Fruit fly (Drosophila melanogaster) whole organism, embryonic: Measurements from ENCODE around the gene Ir68b.
A peak's percentile ranks its signal among the peaks of the same experiment; 100 is the strongest.

Source experiments
- Adf1 ChIP-seq: fragments of 200-800 bp; sonication (Bioruptor generic); IDR thresholded peaks from 2 replicates; pipeline ENCODE4 v1.3.6; 2022; ENCODE audit warnings: missing biosample characterization, missing genetic modification characterization
- Aef1 ChIP-seq: fragments of 200-800 bp; sonication (Bioruptor generic); IDR thresholded peaks from 3 replicates; pipeline ENCODE4 v1.3.6; 2022; ENCODE audit warnings: missing biosample characterization, missing genetic modification characterization
- Awh ChIP-seq: fragments of 200-800 bp; sonication (Bioruptor generic); IDR thresholded peaks from 2 replicates; pipeline ENCODE4, ENCODE4 v1.3.6; 2022; ENCODE audit warnings: missing biosample characterization, missing genetic modification characterization
- CG10462 ChIP-seq: fragments of 200-800 bp; sonication (Bioruptor generic); optimal IDR thresholded peaks from 2 replicates; lab custom pipeline; 2016; ENCODE audit warnings: missing biosample characterization, missing genetic modification characterization
- CG10543 ChIP-seq: fragments of 200-800 bp; sonication (Bioruptor generic); optimal IDR thresholded peaks from 3 replicates; lab custom pipeline; 2017; ENCODE audit warnings: missing biosample characterization, mild to moderate bottlenecking, missing genetic modification characterization, moderate library complexity
- CG11504 ChIP-seq: fragments of 200-800 bp; sonication (Bioruptor generic); optimal IDR thresholded peaks from 3 replicates; lab custom pipeline; 2019; ENCODE audit warnings: missing biosample characterization, mild to moderate bottlenecking, missing genetic modification characterization, moderate library complexity
- CG12104 ChIP-seq: fragments of 200-800 bp; sonication (Bioruptor generic); optimal IDR thresholded peaks from 3 replicates; lab custom pipeline; 2016; ENCODE audit warnings: missing biosample characterization, missing genetic modification characterization
- CG12659 ChIP-seq: fragments of 200-800 bp; sonication (Bioruptor generic); optimal IDR thresholded peaks from 3 replicates; lab custom pipeline; 2017; ENCODE audit warnings: mild to moderate bottlenecking, missing biosample characterization, missing genetic modification reagents, missing genetic modification characterization
- CG13287 ChIP-seq: fragments of 200-800 bp; sonication (Bioruptor generic); IDR thresholded peaks from 2 replicates; pipeline ENCODE4 v1.3.6; 2022; ENCODE audit warnings: missing biosample characterization, missing genetic modification characterization; ENCODE audit not compliant: partially characterized antibody
- CG14014 ChIP-seq: fragments of 200-800 bp; sonication (Bioruptor generic); IDR thresholded peaks from 2 replicates; pipeline ENCODE4 v1.3.6; 2022; ENCODE audit warnings: missing biosample characterization, missing genetic modification characterization
- CG15269 ChIP-seq: fragments of 200-800 bp; sonication (Bioruptor generic); optimal IDR thresholded peaks from 2 replicates; lab custom pipeline; 2018; ENCODE audit warnings: missing biosample characterization, mild to moderate bottlenecking, missing genetic modification characterization, moderate library complexity
- CG18764 ChIP-seq: fragments of 200-800 bp; sonication (Bioruptor generic); optimal IDR thresholded peaks from 3 replicates; lab custom pipeline; 2016; ENCODE audit warnings: missing biosample characterization, missing genetic modification characterization
- CG2120 ChIP-seq: fragments of 200-800 bp; sonication (Bioruptor generic); optimal IDR thresholded peaks from 3 replicates; lab custom pipeline; 2016; ENCODE audit warnings: missing biosample characterization, missing genetic modification characterization
- CG2199 ChIP-seq: fragments of 200-800 bp; sonication (Bioruptor generic); IDR thresholded peaks from 3 replicates; pipeline ENCODE4 v1.3.6; 2022; ENCODE audit warnings: missing biosample characterization, missing genetic modification characterization
- CG31365 ChIP-seq: fragments of 200-800 bp; sonication (Bioruptor generic); optimal IDR thresholded peaks from 2 replicates; lab custom pipeline; 2018; ENCODE audit warnings: missing biosample characterization, mild to moderate bottlenecking, missing genetic modification characterization
- CG3726 ChIP-seq: fragments of 200-800 bp; sonication (Bioruptor generic); IDR thresholded peaks from 3 replicates; pipeline ENCODE4, ENCODE4 v1.3.6; 2022; ENCODE audit warnings: missing biosample characterization, missing genetic modification characterization
- CG7745 ChIP-seq: fragments of 200-800 bp; sonication (Bioruptor generic); optimal IDR thresholded peaks from 2 replicates; lab custom pipeline; 2018; ENCODE audit warnings: missing biosample characterization, mild to moderate bottlenecking, missing genetic modification characterization, moderate library complexity
- CG8281 ChIP-seq: fragments of 200-800 bp; sonication (Bioruptor generic); optimal IDR thresholded peaks from 2 replicates; lab custom pipeline; 2018; ENCODE audit warnings: missing biosample characterization, mild to moderate bottlenecking, missing genetic modification characterization, moderate library complexity
- CG8924 ChIP-seq: fragments of 200-800 bp; optimal IDR thresholded peaks from 3 replicates; lab custom pipeline; 2019; ENCODE audit warnings: missing biosample characterization, mild to moderate bottlenecking, missing genetic modification characterization, moderate library complexity
- CG9609 ChIP-seq: fragments of 200-800 bp; sonication (Bioruptor generic); optimal IDR thresholded peaks from 3 replicates; lab custom pipeline; 2016; ENCODE audit warnings: missing biosample characterization, missing genetic modification characterization
- CkIIα-i1 ChIP-seq: fragments of 200-800 bp; sonication (Bioruptor generic); IDR thresholded peaks from 2 replicates; pipeline ENCODE4 v1.3.6; 2022; ENCODE audit warnings: missing biosample characterization, missing genetic modification characterization
- CoRest ChIP-seq: fragments of 200-800 bp; sonication (Bioruptor generic); optimal IDR thresholded peaks from 3 replicates; lab custom pipeline; 2018; ENCODE audit warnings: missing biosample characterization, mild to moderate bottlenecking, missing genetic modification characterization, moderate library complexity
- D19A ChIP-seq: fragments of 200-800 bp; optimal IDR thresholded peaks from 3 replicates; lab custom pipeline; 2019; ENCODE audit warnings: missing biosample characterization, mild to moderate bottlenecking, missing genetic modification characterization, moderate library complexity
- Elba2 ChIP-seq: fragments of 200-800 bp; sonication (Bioruptor generic); optimal IDR thresholded peaks from 3 replicates; lab custom pipeline; 2016; ENCODE audit warnings: missing biosample characterization, missing genetic modification characterization
- Fer2 ChIP-seq: fragments of 200-800 bp; sonication (Bioruptor generic); optimal IDR thresholded peaks from 2 replicates; lab custom pipeline; 2018; ENCODE audit warnings: missing biosample characterization, mild to moderate bottlenecking, missing genetic modification characterization, moderate library complexity
- Hr3 ChIP-seq: fragments of 200-800 bp; sonication (Bioruptor generic); optimal IDR thresholded peaks from 3 replicates; lab custom pipeline; 2016; ENCODE audit warnings: missing biosample characterization, missing genetic modification characterization
- Jarid2 ChIP-seq: fragments of 200-800 bp; sonication (Bioruptor generic); optimal IDR thresholded peaks from 3 replicates; lab custom pipeline; 2017; ENCODE audit warnings: mild to moderate bottlenecking, missing biosample characterization, missing genetic modification reagents, missing genetic modification characterization
- MTF-1 ChIP-seq: fragments of 200-800 bp; sonication (Bioruptor generic); optimal IDR thresholded peaks from 2 replicates; lab custom pipeline; 2018; ENCODE audit warnings: missing biosample characterization, mild to moderate bottlenecking, missing genetic modification characterization, borderline replicate concordance
- Max ChIP-seq: fragments of 200-800 bp; sonication (Bioruptor generic); optimal IDR thresholded peaks from 2 replicates; lab custom pipeline; 2016; ENCODE audit warnings: missing biosample characterization, mild to moderate bottlenecking, missing genetic modification characterization
- Med ChIP-seq: fragments of 200-800 bp; sonication (Bioruptor generic); peaks from one replicate; lab custom pipeline; 2016; ENCODE audit warnings: missing biosample characterization, missing genetic modification characterization, mild to moderate bottlenecking, inconsistent platforms, moderate library complexity
- Pdp1 ChIP-seq, 2 experiments: fragments of 200-800 bp; sonication (Bioruptor generic); optimal IDR thresholded peaks; 3 replicates each; lab custom pipeline; 2016; ENCODE audit warnings: missing biosample characterization in 2 of 2, missing genetic modification characterization in 2 of 2, mild to moderate bottlenecking in 1 of 2, moderate library complexity in 1 of 2
- Scr ChIP-seq: fragments of 200-800 bp; sonication (Bioruptor generic); IDR thresholded peaks from 2 replicates; pipeline ENCODE4 v1.3.6; 2022; ENCODE audit warnings: missing biosample characterization, missing genetic modification characterization; ENCODE audit not compliant: partially characterized antibody
- TFAM ChIP-seq: fragments of 200-800 bp; sonication (Bioruptor generic); optimal IDR thresholded peaks from 2 replicates; lab custom pipeline; 2017; ENCODE audit warnings: missing biosample characterization, missing genetic modification characterization, inconsistent platforms
- cato ChIP-seq: fragments of 200-800 bp; sonication (Bioruptor generic); optimal IDR thresholded peaks from 2 replicates; lab custom pipeline; 2016; ENCODE audit warnings: missing biosample characterization, missing genetic modification characterization, borderline replicate concordance
- corto ChIP-seq: fragments of 200-800 bp; sonication (Bioruptor generic); optimal IDR thresholded peaks from 2 replicates; lab custom pipeline; 2016; ENCODE audit warnings: missing biosample characterization, mild to moderate bottlenecking, missing genetic modification characterization, moderate library complexity
- dmrt11E ChIP-seq: fragments of 200-800 bp; sonication (Bioruptor generic); optimal IDR thresholded peaks from 3 replicates; lab custom pipeline; 2018; ENCODE audit warnings: missing biosample characterization, mild to moderate bottlenecking, missing genetic modification characterization, moderate library complexity
- emc ChIP-seq: fragments of 200-800 bp; sonication (Bioruptor generic); optimal IDR thresholded peaks from 2 replicates; lab custom pipeline; 2016; ENCODE audit warnings: missing biosample characterization, missing genetic modification characterization
- fd64A ChIP-seq: fragments of 200-800 bp; sonication (Bioruptor generic); optimal IDR thresholded peaks from 3 replicates; lab custom pipeline; 2018; ENCODE audit warnings: missing biosample characterization, mild to moderate bottlenecking, missing genetic modification characterization
- lov ChIP-seq, 2 experiments: fragments of 200-800 bp in 1 of 2; fragments of >200 bp in 1 of 2; sonication (Bioruptor generic) in 1 of 2; IDR thresholded peaks in 1 of 2; optimal IDR thresholded peaks in 1 of 2; 2 replicates in 1 of 2; 3 replicates in 1 of 2; pipeline versions ENCODE4 v1.3.6 to Lab custom; 2017 to 2022; ENCODE audit warnings: missing biosample characterization in 1 of 2, missing genetic modification characterization in 1 of 2
- mam ChIP-seq: fragments of 200-800 bp; sonication (Bioruptor generic); optimal IDR thresholded peaks from 3 replicates; lab custom pipeline; 2016; ENCODE audit warnings: missing biosample characterization, missing genetic modification characterization
- mld ChIP-seq: fragments of 200-800 bp; sonication (Bioruptor generic); IDR thresholded peaks from 3 replicates; pipeline ENCODE4 v1.3.6; 2022; ENCODE audit warnings: missing biosample characterization, missing genetic modification characterization; ENCODE audit not compliant: partially characterized antibody
- nom ChIP-seq: fragments of 200-800 bp; sonication (Bioruptor generic); optimal IDR thresholded peaks from 2 replicates; lab custom pipeline; 2017; ENCODE audit warnings: missing biosample characterization, missing genetic modification characterization, mild to moderate bottlenecking, moderate library complexity, missing genetic modification reagents
- salm ChIP-seq: fragments of 200-800 bp; sonication (Bioruptor generic); optimal IDR thresholded peaks from 2 replicates; lab custom pipeline; 2018; ENCODE audit warnings: missing biosample characterization, mild to moderate bottlenecking, missing genetic modification characterization
- shn ChIP-seq: fragments of 200-800 bp; sonication (Bioruptor generic); optimal IDR thresholded peaks from 3 replicates; lab custom pipeline; 2016; ENCODE audit warnings: missing biosample characterization, missing genetic modification characterization
- sim ChIP-seq: fragments of 200-800 bp; sonication (Bioruptor generic); IDR thresholded peaks from 2 replicates; pipeline ENCODE4 v1.3.6; 2022; ENCODE audit warnings: missing biosample characterization, missing genetic modification characterization
- ttk ChIP-seq: fragments of 200-800 bp; sonication (Bioruptor generic); IDR thresholded peaks from 2 replicates; pipeline ENCODE4 v2.1.2; 2022; ENCODE audit warnings: missing biosample characterization, missing genetic modification characterization
- vvl ChIP-seq: fragments of 200-800 bp; sonication (Bioruptor generic); IDR thresholded peaks from 2 replicates; pipeline ENCODE4 v1.3.6; 2022; ENCODE audit warnings: missing biosample characterization, missing genetic modification characterization
- zf30C ChIP-seq: fragments of 200-800 bp; sonication (Bioruptor generic); optimal IDR thresholded peaks from 3 replicates; lab custom pipeline; 2018; ENCODE audit warnings: missing biosample characterization, mild to moderate bottlenecking, missing genetic modification characterization

Gene Ir68b

dm6 chr3L:12078551-12079318, 48.5 kb downstream of the Ir68b start (continued):
- TF ChIP-seq Med (GFP tag; lab: Kevin White, UChicago) (peak; percentile 14), Aef1 (no peak), MTF-1 (GFP tag; lab: Kevin White, UChicago) (no peak), dmrt11E (tag; lab: Kevin White, UChicago) (peak; percentile 38), sim (GFP tag; lab: Robert Waterston, UW) (no peak), CG11504 (tag; lab: Kevin White, UChicago) (peak; percentile 16), CG13287 (GFP tag; lab: Robert Waterston, UW) (no peak), CG15269 (tag; lab: Kevin White, UChicago) (peak; percentile 41), Fer2 (tag; lab: Kevin White, UChicago) (no peak), CG3726 (GFP tag; lab: Robert Waterston, UW) (no peak), Hr3 (GFP tag; lab: Kevin White, UChicago) (no peak), CG8281 (peak; percentile 65), CG9609 (GFP tag; lab: Kevin White, UChicago) (no peak), emc (no peak), CG10462 (no peak), shn (GFP tag; lab: Kevin White, UChicago) (no peak), ttk (GFP tag; lab: Robert Waterston, UW) (no peak), Adf1 (GFP tag; lab: Robert Waterston, UW) (no peak), lov (optimal IDR thresholded peaks at IDR 0.05; lab: Kevin White, UChicago) (no peak), lov (GFP tag; IDR thresholded peaks at IDR 0.05; lab: Robert Waterston, UW) (no peak), CG31365 (tag; lab: Kevin White, UChicago) (no peak), mld (GFP tag; lab: Robert Waterston, UW) (no peak), corto (GFP tag; lab: Kevin White, UChicago) (no peak), CG12104 (peak; percentile 2), cato (no peak), TFAM (GFP tag; lab: Kevin White, UChicago) (no peak), CG14014 (no peak), Pdp1 (GFP tag; optimal IDR thresholded peaks at IDR 0.05; lab: Kevin White, UChicago) (peak in 1 of 2 experiments; percentile 61), CG18764 (GFP tag; lab: Kevin White, UChicago) (no peak), CG2199 (GFP tag; lab: Robert Waterston, UW) (peak; percentile 88; the same call in 2 of the 3 replicates), CG10543 (GFP tag; lab: Kevin White, UChicago) (peak; percentile 68), CG8924 (tag; lab: Kevin White, UChicago) (peak; percentile 26), CG7745 (tag; lab: Kevin White, UChicago) (peak; percentile 34), Max (GFP tag; lab: Kevin White, UChicago) (no peak), D19A (tag; lab: Kevin White, UChicago) (peak; percentile 9), mam (GFP tag; lab: Kevin White, UChicago) (no peak), CkIIα-i1 (GFP tag; lab: Robert Waterston, UW) (no peak), Scr (GFP tag; lab: Robert Waterston, UW) (no peak), Jarid2 (GFP tag; lab: Kevin White, UChicago) (peak; percentile 34), fd64A (GFP tag; lab: Kevin White, UChicago) (peak; percentile 53), nom (GFP tag; lab: Kevin White, UChicago) (peak; percentile 23), salm (tag; lab: Kevin White, UChicago) (peak; percentile 10), zf30C (GFP tag; lab: Kevin White, UChicago) (no peak), CoRest (no peak), Awh (GFP tag; lab: Robert Waterston, UW) (0 out of 2 replicates have a peak, but pooled peaks have one; percentile 39), CG12659 (peak; percentile 18), Elba2 (GFP tag; lab: Kevin White, UChicago) (no peak), CG2120 (GFP tag; lab: Kevin White, UChicago) (no peak), vvl (GFP tag; lab: Robert Waterston, UW) (no peak)
